Fruit fly (Drosophila melanogaster): ENCODE measurements around the gene CG31106.

dm6 chr3R:25247379-25247869 lies 31.3 kb downstream of the CG31106 start, which contains the start of the genes RpS27 and Nup37:
- TF ChIP-seq CG8159 (tag; optimal IDR thresholded peaks at IDR 0.05) = peak; percentile 81
- TF ChIP-seq EcR (GFP tag; optimal IDR thresholded peaks at IDR 0.05) = no peak
- TF ChIP-seq CG14655 (GFP tag; optimal IDR thresholded peaks at IDR 0.05) = no peak
- peak; percentile 92 for TF ChIP-seq Pif1A (GFP tag; optimal IDR thresholded peaks at IDR 0.05)
- peak; percentile 98 for TF ChIP-seq Snoo (tag; optimal IDR thresholded peaks at IDR 0.05)

Data from whole organism, pupa.